Worm (Caenorhabditis elegans) whole organism, L1 larva: ENCODE data around the gene F22E5.23.
A peak's percentile ranks its signal among the peaks of the same experiment; 100 is the strongest.
"Not testable (repeated sequence)": the region's sequence is repeated elsewhere in the genome, so short reads cannot be mapped to it uniquely, and the experiment has no call there.

ENCODE experiments used
- C34B4.2 ChIP-seq: sonication (generic microtip); optimal IDR thresholded peaks from 2 replicates; lab custom pipeline; 2017; ENCODE audit warnings: mild to moderate bottlenecking, missing genetic modification characterization, missing compliant biosample characterization
- aha-1 ChIP-seq: fragments of 150-350 bp; optimal IDR thresholded peaks from 2 replicates; lab custom pipeline; 2014; ENCODE audit warnings: missing biosample characterization, missing genetic modification characterization
- aly-2 ChIP-seq: fragments of 150-350 bp; optimal IDR thresholded peaks from 2 replicates; lab custom pipeline; 2014; ENCODE audit warnings: missing biosample characterization, missing genetic modification characterization
- blmp-1 ChIP-seq: fragments of 150-350 bp; optimal IDR thresholded peaks from 2 replicates; lab custom pipeline; 2014; ENCODE audit warnings: missing biosample characterization, missing genetic modification characterization
- efl-1 ChIP-seq, 4 experiments: fragments of 150-350 bp; optimal IDR thresholded peaks in 3 of 4; peaks in 1 of 4; 1 replicate in 1 of 4; 2 replicates in 3 of 4; lab custom pipeline; 2014; ENCODE audit warnings: missing biosample characterization in 2 of 4, missing genetic modification characterization in 2 of 4, missing genetic modification reagents in 2 of 4
- efl-3 ChIP-seq: fragments of 200-800 bp; sonication (Bioruptor generic); optimal IDR thresholded peaks from 2 replicates; lab custom pipeline; 2018; ENCODE audit warnings: mild to moderate bottlenecking, missing genetic modification characterization, missing compliant biosample characterization
- elt-2 ChIP-seq: sonication (generic microtip); optimal IDR thresholded peaks from 2 replicates; lab custom pipeline; 2016; ENCODE audit warnings: missing genetic modification characterization, mild to moderate bottlenecking, inconsistent platforms, missing compliant biosample characterization, missing genetic modification reagents
- elt-3 ChIP-seq, 6 experiments: fragments of 150-350 bp in 1 of 6; sonication (generic microtip); optimal IDR thresholded peaks; 2 replicates each; lab custom pipeline; 2017 to 2018; ENCODE audit warnings: missing biosample characterization in 6 of 6, missing genetic modification characterization in 6 of 6, inconsistent platforms in 1 of 6
- fkh-8 ChIP-seq: sonication (generic microtip); optimal IDR thresholded peaks from 2 replicates; lab custom pipeline; 2016; ENCODE audit warnings: mild to moderate bottlenecking, missing genetic modification characterization, missing compliant biosample characterization
- grh-1 ChIP-seq: fragments of 200-800 bp; sonication (Bioruptor generic); IDR thresholded peaks from 2 replicates; pipeline ENCODE4 v1.3.6; 2022; ENCODE audit warnings: missing genetic modification reagents, missing genetic modification characterization, missing compliant biosample characterization
- hpl-2 ChIP-seq: fragments of 150-350 bp; optimal IDR thresholded peaks from 2 replicates; lab custom pipeline; 2014; ENCODE audit warnings: missing biosample characterization, missing genetic modification reagents, missing genetic modification characterization
- irx-1 ChIP-seq: sonication (generic microtip); optimal IDR thresholded peaks from 2 replicates; lab custom pipeline; 2016; ENCODE audit warnings: missing genetic modification characterization, missing compliant biosample characterization
- lin-15B ChIP-seq: fragments of 150-350 bp; sonication (generic microtip); optimal IDR thresholded peaks from 3 replicates; lab custom pipeline; 2014; ENCODE audit warnings: missing biosample characterization, missing genetic modification characterization
- lin-39 ChIP-seq: fragments of 150-350 bp; optimal IDR thresholded peaks from 2 replicates; lab custom pipeline; 2014; ENCODE audit warnings: missing biosample characterization, missing genetic modification reagents, missing genetic modification characterization
- lsy-2 ChIP-seq, 2 experiments: fragments of 150-350 bp; optimal IDR thresholded peaks; 2 replicates each; lab custom pipeline; 2014; ENCODE audit warnings: missing biosample characterization in 2 of 2, missing genetic modification characterization in 2 of 2
- nhr-71 ChIP-seq: sonication (generic microtip); optimal IDR thresholded peaks from 2 replicates; lab custom pipeline; 2016; ENCODE audit warnings: mild to moderate bottlenecking, missing genetic modification characterization, moderate library complexity, missing compliant biosample characterization
- nhr-76 ChIP-seq: sonication (generic microtip); optimal IDR thresholded peaks from 2 replicates; lab custom pipeline; 2017; ENCODE audit warnings: missing biosample characterization, missing genetic modification characterization
- skn-1 ChIP-seq: fragments of 150-350 bp; optimal IDR thresholded peaks from 2 replicates; lab custom pipeline; 2014; ENCODE audit warnings: missing biosample characterization, missing genetic modification characterization
- snu-23 ChIP-seq: sonication (generic microtip); optimal IDR thresholded peaks from 2 replicates; lab custom pipeline; 2016; ENCODE audit warnings: missing genetic modification characterization, missing compliant biosample characterization
- tlp-1 ChIP-seq: fragments of 150-350 bp; optimal IDR thresholded peaks from 2 replicates; lab custom pipeline; 2014; ENCODE audit warnings: missing biosample characterization, missing genetic modification characterization
- unc-130 ChIP-seq: fragments of 150-350 bp; optimal IDR thresholded peaks from 2 replicates; lab custom pipeline; 2017; ENCODE audit warnings: missing biosample characterization, missing genetic modification characterization, inconsistent platforms
- unc-98 ChIP-seq: fragments of 200-800 bp; sonication (Bioruptor generic); IDR thresholded peaks from 2 replicates; pipeline ENCODE4 v1.3.6; 2022; ENCODE audit warnings: missing genetic modification characterization, missing compliant biosample characterization
- ztf-4 ChIP-seq: fragments of 150-350 bp; optimal IDR thresholded peaks from 2 replicates; lab custom pipeline; 2014; ENCODE audit warnings: missing biosample characterization, missing genetic modification characterization

Gene F22E5.23

ce11 chrII:2649015-2649414 is 7.9 kb downstream of the F22E5.23 start (continued):
- TF ChIP-seq tlp-1 (no peak), fkh-8 (tag; lab: Kevin White, UChicago) (peak; percentile 52), skn-1 (tag; lab: Kevin White, UChicago) (peak; percentile 27), lin-15B (no peak)

DNA sequence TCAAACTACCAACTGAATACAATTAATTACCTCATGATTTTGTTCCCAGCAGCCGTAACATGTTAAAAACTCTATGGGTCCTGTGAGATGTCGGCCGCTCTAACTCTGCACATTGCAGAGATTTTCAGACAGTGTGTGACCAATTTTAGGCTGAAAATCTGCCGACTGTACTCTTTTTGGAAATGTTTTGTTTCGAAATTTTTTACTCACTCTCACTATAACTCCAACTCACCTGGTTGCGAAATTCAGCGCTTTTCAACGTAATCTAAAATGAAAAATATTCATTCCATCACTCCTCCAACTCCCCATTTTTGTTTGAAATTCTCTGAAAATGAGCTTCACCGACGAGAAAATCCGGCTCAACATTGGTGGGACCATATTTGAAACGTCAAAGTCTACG is 8.5 kb downstream of the F22E5.23 start, which contains the start of the genes F22E5.13 and F22E5.6:
F22E5.13 (minus strand) TSS at position 101 of the 400 bp plus-strand sequence.
F22E5.6 (plus strand) TSS at position 297 of the 400 bp plus-strand sequence.
- TF ChIP-seq unc-130 (tag; lab: Kevin White, UChicago) (no peak), lsy-2 (tag; optimal IDR thresholded peaks at IDR 0.05; lab: Kevin White, UChicago) (no peak)

ce11 chrII:2656606-2657005 is 15.5 kb downstream of the F22E5.23 start, which contains the start of gene sri-47:
Gene sri-47, plus strand, starts transcription at chrII:2656906.
- TF ChIP-seq efl-1 (optimal IDR thresholded peaks at IDR 0.05; lab: Kevin White, UChicago): no peak
- TF ChIP-seq efl-1 (GFP tag; optimal IDR thresholded peaks at IDR 0.05 in 1 of 2; lab: Kevin White, UChicago): no peak
- no peak for TF ChIP-seq lin-15B
- TF ChIP-seq blmp-1: no peak
- no peak for TF ChIP-seq hpl-2

- TF ChIP-seq efl-1 (optimal IDR thresholded peaks at IDR 0.05; lab: Kevin White, UChicago) (no peak), efl-1 (GFP tag; optimal IDR thresholded peaks at IDR 0.05 in 1 of 2; lab: Kevin White, UChicago) (peak in 1 of 2 experiments; percentile 13), nhr-71 (no peak), fkh-8 (tag; lab: Kevin White, UChicago) (peak; percentile 7)
- TF ChIP-seq, all 84 proteins: peak for 2
Observed at ce11 chrII:2659364-2659763, 18.3 kb downstream of the F22E5.23 start, which contains the start of gene gcy-21. Gene gcy-21, plus strand, starts transcription at chrII:2659664.

DNA sequence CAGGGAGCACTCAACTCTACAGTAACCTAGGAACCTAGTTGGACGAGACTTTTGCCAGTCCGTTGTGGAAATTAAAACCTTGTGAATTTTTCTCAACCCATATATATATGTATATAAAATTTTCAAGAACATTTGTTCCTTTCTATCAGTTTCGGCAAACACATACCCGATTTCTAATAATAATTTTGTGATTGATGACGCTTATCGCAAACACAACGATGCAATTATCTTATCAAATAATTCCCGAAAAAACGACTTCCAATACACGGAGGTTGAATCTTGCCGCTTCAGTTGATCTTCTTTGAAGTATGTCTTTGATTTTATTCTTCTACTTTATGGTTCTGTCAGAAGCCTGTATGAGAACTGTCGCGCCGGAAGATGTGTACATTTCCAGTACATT is 24.0 kb downstream of the F22E5.23 start, which contains the start of gene F22E5.2:
F22E5.2 (plus strand) TSS at position 301 of the 400 bp plus-strand sequence.
- TF ChIP-seq nhr-76 (tag; lab: Kevin White, UChicago); lsy-2 (tag; optimal IDR thresholded peaks at IDR 0.05; lab: Kevin White, UChicago); aha-1 (tag; lab: Kevin White, UChicago): not testable (repeated sequence)

DNA sequence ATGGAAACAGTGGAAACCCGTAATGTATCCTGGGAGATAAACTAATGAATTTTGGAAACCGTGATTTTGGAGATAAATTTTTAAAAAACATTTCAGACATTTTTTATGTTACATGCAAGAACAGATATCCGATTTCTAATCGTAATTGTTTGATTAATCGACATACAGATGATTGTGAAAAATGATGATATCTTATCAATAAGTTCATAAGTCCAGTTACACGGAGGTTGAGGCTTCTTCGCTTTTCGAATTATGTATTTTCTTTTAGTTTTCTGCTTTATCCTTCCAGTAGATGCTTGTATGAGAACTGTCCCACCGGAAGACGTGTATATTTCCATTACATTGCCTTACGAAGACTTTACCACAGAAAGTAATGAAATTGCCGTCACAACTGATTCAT is 24.5 kb downstream of the F22E5.23 start, which contains the start of gene F22E5.22:
F22E5.22 (plus strand) TSS at position 301 of the 400 bp plus-strand sequence.
- no peak for TF ChIP-seq irx-1 (tag; lab: Kevin White, UChicago)
- no peak for TF ChIP-seq elt-2 (tag; lab: Kevin White, UChicago)
- TF ChIP-seq aly-2 (tag; lab: Kevin White, UChicago): no peak
- no peak for TF ChIP-seq blmp-1
- no peak for TF ChIP-seq efl-3 (GFP tag; lab: Kevin White, UChicago)
- TF ChIP-seq skn-1 (tag; lab: Kevin White, UChicago): no peak
- TF ChIP-seq elt-3 (tag; optimal IDR thresholded peaks at IDR 0.05; lab: Kevin White, UChicago): no peak
- TF ChIP-seq unc-130 (tag; lab: Kevin White, UChicago): no peak
- TF ChIP-seq C34B4.2 (tag; lab: Kevin White, UChicago): no peak
- TF ChIP-seq, all 84 proteins: peak for 0

DNA sequence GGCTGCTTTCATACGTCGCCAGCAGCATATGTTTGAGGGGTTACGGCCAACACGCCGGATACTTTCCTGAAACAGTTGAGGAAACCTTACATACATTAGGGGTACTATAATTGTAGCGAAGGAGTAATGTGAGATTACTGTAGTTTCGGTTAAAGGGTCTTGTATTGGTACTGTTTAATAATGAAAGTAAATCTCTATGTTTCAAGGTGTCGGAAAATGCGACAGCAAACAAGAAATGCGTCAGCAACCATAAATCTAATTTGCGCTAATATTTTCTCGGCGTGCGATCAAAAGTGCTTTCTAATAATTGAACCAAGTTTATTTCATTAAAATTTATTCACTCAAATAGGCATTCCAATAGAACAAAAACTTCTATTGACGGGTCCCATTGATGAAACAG is 31.2 kb downstream of the F22E5.23 start, which contains the start of gene sri-57:
sri-57 (minus strand) TSS at position 101 of the 400 bp plus-strand sequence.
- not testable (repeated sequence) for TF ChIP-seq grh-1 (GFP tag; lab: Robert Waterston, UW); lin-39; elt-3 (tag; optimal IDR thresholded peaks at IDR 0.05; lab: Kevin White, UChicago)

ce11 chrII:2673534-2673933 is 32.5 kb downstream of the F22E5.23 start, which contains the start of the genes F22E5.20 and F22E5.1:
Gene F22E5.20, minus strand, starts transcription at chrII:2673634.
Gene F22E5.1, plus strand, starts transcription at chrII:2673775.
- TF ChIP-seq snu-23; ztf-4 (tag; lab: Kevin White, UChicago); unc-98 (GFP tag; lab: Robert Waterston, UW): not testable (repeated sequence)
